Fruit fly (Drosophila melanogaster): ENCODE results near the gene Spn77Bc.

Gene Spn77Bc

DNA sequence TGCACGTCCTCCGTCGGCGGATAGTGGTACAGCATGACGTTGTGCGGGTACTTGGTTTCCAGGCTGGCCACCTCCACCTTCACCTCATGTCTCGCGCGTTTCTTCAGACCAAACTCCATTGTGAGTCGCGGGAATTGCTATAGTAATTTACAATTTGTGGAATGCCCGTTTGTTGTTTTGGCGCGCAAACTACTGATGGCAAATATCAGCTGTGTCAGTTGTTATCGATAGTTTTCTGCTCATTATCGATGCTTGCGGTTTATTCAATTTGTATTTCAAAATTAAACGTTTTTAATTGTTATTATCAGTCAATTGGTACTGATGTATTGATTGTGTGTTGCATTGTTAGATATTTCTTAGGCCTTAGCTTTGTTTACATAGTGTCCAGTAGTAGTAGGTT, 19.0 kb downstream of the Spn77Bc start, which contains the start of gene Prim2 (continued):
- TF ChIP-seq dm (GFP tag; optimal IDR thresholded peaks at IDR 0.05) = no peak
- no peak for TF ChIP-seq Mad (GFP tag; optimal IDR thresholded peaks at IDR 0.05)
- TF ChIP-seq CG42726 (GFP tag; IDR thresholded peaks at IDR 0.05; ENCODE audit: partially characterized antibody) = peak; percentile 52; the same call in 1 of the 2 replicates
- TF ChIP-seq otp (GFP tag; IDR thresholded peaks at IDR 0.05) = no peak
- no peak for TF ChIP-seq sim (GFP tag; IDR thresholded peaks at IDR 0.05)
- peak; percentile 13; the same call in 1 of the 2 replicates for TF ChIP-seq inv (GFP tag; IDR thresholded peaks at IDR 0.05; ENCODE audit: partially characterized antibody)
- TF ChIP-seq MESR4 (GFP tag; optimal IDR thresholded peaks at IDR 0.05) = peak; percentile 12
- TF ChIP-seq CG2116 (GFP tag; optimal IDR thresholded peaks at IDR 0.05) = peak; percentile 61
- no peak for TF ChIP-seq Pdp1 (GFP tag; optimal IDR thresholded peaks at IDR 0.05)
- TF ChIP-seq Poxn (GFP tag; IDR thresholded peaks at IDR 0.05) = no peak
- TF ChIP-seq E2f2 (GFP tag; IDR thresholded peaks at IDR 0.05) = peak; percentile 90
- TF ChIP-seq mam (GFP tag; optimal IDR thresholded peaks at IDR 0.05) = no peak
- TF ChIP-seq gem (tag; optimal IDR thresholded peaks at IDR 0.05) = no peak
- TF ChIP-seq Antp (GFP tag; optimal IDR thresholded peaks at IDR 0.05) = no peak

DNA sequence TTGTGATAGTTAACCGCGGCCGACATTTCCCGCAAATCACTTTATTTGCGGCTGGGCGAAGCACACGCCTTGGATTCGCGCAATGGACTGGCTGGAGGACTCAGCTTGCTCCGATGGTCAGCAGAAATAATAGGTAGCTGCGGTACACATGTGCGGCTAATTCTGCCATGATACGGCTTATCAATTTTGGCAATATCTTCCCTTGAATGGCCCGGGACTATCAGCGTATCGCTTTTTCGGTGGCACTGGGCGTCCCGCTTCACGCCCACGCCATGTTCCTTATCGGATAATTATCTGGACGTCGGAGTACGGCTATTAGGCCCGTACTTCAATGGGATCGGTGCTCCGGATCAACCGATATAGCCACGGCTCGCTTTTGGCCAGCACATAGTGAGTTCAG, 23.6 kb downstream of the Spn77Bc start:
- peak; percentile 57 for TF ChIP-seq cwo (GFP tag; optimal IDR thresholded peaks at IDR 0.05)
- peak; percentile 73 for TF ChIP-seq CG15479 (GFP tag; optimal IDR thresholded peaks at IDR 0.05)
- TF ChIP-seq exex (tag; optimal IDR thresholded peaks at IDR 0.05) = peak; percentile 91
- TF ChIP-seq CG14050 (GFP tag; IDR thresholded peaks at IDR 0.05) = no peak
- TF ChIP-seq hb (GFP tag; IDR thresholded peaks at IDR 0.05; ENCODE audit: partially characterized antibody) = no peak
- no peak for TF ChIP-seq bsh (GFP tag; optimal IDR thresholded peaks at IDR 0.05)
- TF ChIP-seq kah (GFP tag; optimal IDR thresholded peaks at IDR 0.05) = no peak
- no peak for TF ChIP-seq CG16813 (GFP tag; IDR thresholded peaks at IDR 0.05; ENCODE audit: partially characterized antibody)
- TF ChIP-seq GATAe (GFP tag; conservative IDR thresholded peaks at IDR 0.05) = peak; percentile 48; the same call in 1 of the 2 replicates
- no peak for TF ChIP-seq insv (GFP tag; optimal IDR thresholded peaks at IDR 0.05)
- peak; percentile 85 for TF ChIP-seq CG34376 (GFP tag; optimal IDR thresholded peaks at IDR 0.05)
- no peak for TF ChIP-seq CG4282 (GFP tag; optimal IDR thresholded peaks at IDR 0.05)
- peak; percentile 42 for TF ChIP-seq D19B (GFP tag; optimal IDR thresholded peaks at IDR 0.05)
- TF ChIP-seq Taf1 (GFP tag; IDR thresholded peaks at IDR 0.05) = no peak
- peak; percentile 64 for TF ChIP-seq Hey (tag; optimal IDR thresholded peaks at IDR 0.05)
- no peak for TF ChIP-seq ewg (GFP tag; optimal IDR thresholded peaks at IDR 0.05)
- no peak for TF ChIP-seq Lpt (GFP tag; optimal IDR thresholded peaks at IDR 0.05)
- peak; percentile 72 for TF ChIP-seq CG31224 (GFP tag; IDR thresholded peaks at IDR 0.05)
- TF ChIP-seq gce (GFP tag; IDR thresholded peaks at IDR 0.05) = no peak
- TF ChIP-seq sug (tag; optimal IDR thresholded peaks at IDR 0.05) = peak; percentile 75
- peak; percentile 20 for TF ChIP-seq mirr (GFP tag; optimal IDR thresholded peaks at IDR 0.05)

- TF ChIP-seq bbx (GFP tag; IDR thresholded peaks at IDR 0.05; ENCODE audit: partially characterized antibody) (peak; percentile 41; the same call in 1 of the 2 replicates), sd (tag; optimal IDR thresholded peaks at IDR 0.05) (peak; percentile 51), vvl (GFP tag; IDR thresholded peaks at IDR 0.05) (0 out of 2 replicates have a peak, but pooled peaks have one; percentile 10), Jarid2 (GFP tag; optimal IDR thresholded peaks at IDR 0.05) (peak; percentile 50), Bgb (GFP tag; IDR thresholded peaks at IDR 0.05; ENCODE audit: partially characterized antibody) (peak; percentile 15; the same call in 1 of the 2 replicates), HLHmδ (GFP tag; optimal IDR thresholded peaks at IDR 0.05) (peak; percentile 51), CG3163 (GFP tag; optimal IDR thresholded peaks at IDR 0.05) (peak; percentile 71), Ets65A (GFP tag) (peak; percentile 27), E2f2 (GFP tag; IDR thresholded peaks at IDR 0.05) (no peak), CG6791 (GFP tag; IDR thresholded peaks at IDR 0.05; ENCODE audit: partially characterized antibody) (peak; percentile 58; the same call in 2 of the 3 replicates), CoRest (tag; optimal IDR thresholded peaks at IDR 0.05) (no peak), CG12769 (tag; optimal IDR thresholded peaks at IDR 0.05) (peak; percentile 92), sens (GFP tag) (peak; percentile 59), z (GFP tag; IDR thresholded peaks at IDR 0.05) (peak; percentile 98)
These were observed 24.4 kb downstream of the Spn77Bc start, which contains the start of the genes Toll-9 and in for dm6 chr3L:20366674-20367372. TSS of gene Toll-9 (minus strand) at chr3L:20366724. TSS of gene in (plus strand) at chr3L:20367198.
